Worm (Caenorhabditis elegans) whole organism, young adult: ENCODE data around the gene srz-13.

Experiments used
- F57C9.4 ChIP-seq: sonication (generic microtip); optimal IDR thresholded peaks from 2 replicates; lab custom pipeline; 2017; ENCODE audit warnings: mild to moderate bottlenecking, missing genetic modification characterization, missing compliant biosample characterization
- K12H6.12 ChIP-seq: fragments of 200-800 bp; sonication (Bioruptor generic); optimal IDR thresholded peaks from 2 replicates; lab custom pipeline; 2018; ENCODE audit warnings: mild to moderate bottlenecking, missing genetic modification characterization, missing compliant biosample characterization
- attf-3 ChIP-seq: fragments of 200-800 bp; sonication (Bioruptor generic); conservative IDR thresholded peaks from 2 replicates; pipeline ENCODE4 v1.3.6; 2022; ENCODE audit warnings: missing genetic modification reagents, missing genetic modification characterization, missing compliant biosample characterization
- gei-17 ChIP-seq: fragments of 200-800 bp; sonication (Bioruptor generic); optimal IDR thresholded peaks from 2 replicates; lab custom pipeline; 2018; ENCODE audit warnings: mild to moderate bottlenecking, missing genetic modification characterization, missing compliant biosample characterization
- pha-4 ChIP-seq: fragments of 150-350 bp; sonication (generic microtip); optimal IDR thresholded peaks from 2 replicates; lab custom pipeline; 2014; ENCODE audit warnings: missing biosample characterization, missing genetic modification reagents, missing genetic modification characterization
- sptf-2 ChIP-seq: fragments of 200-800 bp; sonication (Bioruptor generic); optimal IDR thresholded peaks from 2 replicates; lab custom pipeline; 2018; ENCODE audit warnings: mild to moderate bottlenecking, missing genetic modification characterization, missing compliant biosample characterization

DNA sequence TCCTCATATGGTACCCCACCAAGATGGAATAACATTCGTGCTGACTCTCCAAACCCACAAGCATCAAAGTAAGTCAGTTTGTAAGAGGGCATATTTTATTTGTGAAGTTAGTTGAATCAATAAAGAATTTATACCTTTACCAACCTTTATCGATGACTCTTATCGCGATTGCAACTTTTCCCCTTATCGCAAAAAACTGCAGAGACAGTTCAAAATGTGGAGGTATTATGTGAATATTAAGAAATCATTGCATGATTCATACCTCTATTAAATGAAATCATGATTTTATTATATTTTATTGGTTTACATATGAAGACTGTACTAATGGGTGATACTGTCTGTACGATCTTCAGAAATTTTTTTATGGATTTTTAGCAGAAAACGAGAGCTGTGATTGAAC is 50.0 kb downstream of the srz-13 start, which contains the start of gene gst-22:
- TF ChIP-seq K12H6.12 (no peak), sptf-2 (no peak), gei-17 (GFP tag; lab: Kevin White, UChicago) (no peak), attf-3 (no peak), pha-4 (no peak), F57C9.4 (no peak)
